Worm (Caenorhabditis elegans) whole organism, midembryonic: Measurements from ENCODE around the gene srd-54.

ENCODE experiments used
- T22C8.4 ChIP-seq: fragments of 200-800 bp; sonication (Bioruptor generic); IDR thresholded peaks from 2 replicates; pipeline ENCODE4 v1.3.6; 2022; ENCODE audit warnings: missing genetic modification characterization, missing compliant biosample characterization
- cog-1 ChIP-seq: sonication (generic microtip); optimal IDR thresholded peaks from 2 replicates; lab custom pipeline; 2016; ENCODE audit warnings: missing genetic modification characterization, missing compliant biosample characterization
- klf-2 ChIP-seq: fragments of 200-800 bp; sonication (Bioruptor generic); conservative IDR thresholded peaks from 2 replicates; pipeline ENCODE4 v1.3.6; 2022; ENCODE audit warnings: missing genetic modification reagents, missing genetic modification characterization, missing compliant biosample characterization
- med-1 ChIP-seq: sonication (generic microtip); optimal IDR thresholded peaks from 2 replicates; lab custom pipeline; 2017; ENCODE audit warnings: missing genetic modification characterization, mild to moderate bottlenecking, missing compliant biosample characterization, antibody characterized with exemption, missing genetic modification reagents; ENCODE audit not compliant: insufficient read depth
- ref-1 ChIP-seq: fragments of 200-800 bp; sonication (Bioruptor generic); conservative IDR thresholded peaks from 2 replicates; pipeline ENCODE4 v1.3.6; 2022; ENCODE audit warnings: missing genetic modification reagents, missing genetic modification characterization, missing compliant biosample characterization
- ztf-23 ChIP-seq: fragments of 200-800 bp; sonication (Bioruptor generic); IDR thresholded peaks from 2 replicates; pipeline ENCODE4 v1.3.6; 2022; ENCODE audit warnings: missing genetic modification reagents, missing genetic modification characterization, missing compliant biosample characterization

- TF ChIP-seq ztf-23 (GFP tag; lab: Robert Waterston, UW), result no peak
- no peak for TF ChIP-seq cog-1 (tag; lab: Kevin White, UChicago)
- no peak for TF ChIP-seq ref-1
- no peak for TF ChIP-seq med-1 (GFP tag; lab: Kevin White, UChicago)
- no peak for TF ChIP-seq klf-2 (GFP tag; lab: Robert Waterston, UW)
- TF ChIP-seq T22C8.4 (GFP tag; lab: Robert Waterston, UW), result no peak
Measured at ce11 chrII:7469318-7469717, 36.9 kb downstream of the srd-54 start.
